Worm (Caenorhabditis elegans): ENCODE results near the gene F02E11.4.

- TF ChIP-seq nfyb-1 (GFP tag; IDR thresholded peaks at IDR 0.05) (no peak), ztf-22 (GFP tag; optimal IDR thresholded peaks at IDR 0.05) (no peak), him-1 (tag; optimal IDR thresholded peaks at IDR 0.05) (no peak), K12H6.12 (tag; optimal IDR thresholded peaks at IDR 0.05) (no peak), madf-10 (tag; optimal IDR thresholded peaks at IDR 0.05) (no peak), T26A5.8 (tag; optimal IDR thresholded peaks at IDR 0.05) (no peak), athp-1 (tag; optimal IDR thresholded peaks at IDR 0.05) (no peak), lsy-27 (tag; optimal IDR thresholded peaks at IDR 0.05; ENCODE audit: borderline replicate concordance, insufficient read depth) (no peak), F52B5.7 (tag; optimal IDR thresholded peaks at IDR 0.05) (no peak), unc-62 (GFP tag; optimal IDR thresholded peaks at IDR 0.05) (no peak), let-526 (GFP tag; IDR thresholded peaks at IDR 0.05) (no peak), F57C9.4 (tag; optimal IDR thresholded peaks at IDR 0.05) (no peak), dox-1 (GFP tag; IDR thresholded peaks at IDR 0.05) (no peak)
Observed at ce11 chrII:3259254-3259653, 18.3 kb downstream of the F02E11.4 start, which contains the start of gene gcy-19.

All from whole organism, young adult.